Worm (Caenorhabditis elegans) whole organism, late embryonic: ENCODE measurements around the gene lig-4.

Experiments
- T23F11.4 ChIP-seq: fragments of 200-800 bp; sonication (Bioruptor generic); optimal IDR thresholded peaks from 2 replicates; lab custom pipeline; 2018; ENCODE audit warnings: mild to moderate bottlenecking, missing genetic modification characterization, missing compliant biosample characterization
- ceh-24 ChIP-seq: sonication (generic microtip); optimal IDR thresholded peaks from 2 replicates; lab custom pipeline; 2016; ENCODE audit warnings: mild to moderate bottlenecking, missing genetic modification characterization, missing compliant biosample characterization
- ceh-6 ChIP-seq: fragments of 200-800 bp; sonication (Bioruptor generic); optimal IDR thresholded peaks from 2 replicates; lab custom pipeline; 2018; ENCODE audit warnings: mild to moderate bottlenecking, missing genetic modification characterization, missing compliant biosample characterization
- che-1 ChIP-seq: sonication (generic microtip); optimal IDR thresholded peaks from 2 replicates; lab custom pipeline; 2016; ENCODE audit warnings: mild to moderate bottlenecking, missing genetic modification characterization, missing compliant biosample characterization
- fkh-10 ChIP-seq: fragments of 150-350 bp; optimal IDR thresholded peaks from 2 replicates; lab custom pipeline; 2014; ENCODE audit warnings: missing biosample characterization, missing genetic modification reagents, missing genetic modification characterization
- fkh-6 ChIP-seq: sonication (generic microtip); optimal IDR thresholded peaks from 2 replicates; lab custom pipeline; 2016; ENCODE audit warnings: missing genetic modification characterization, missing compliant biosample characterization
- gmeb-2 ChIP-seq: sonication (generic microtip); optimal IDR thresholded peaks from 2 replicates; lab custom pipeline; 2016; ENCODE audit warnings: missing genetic modification characterization, inconsistent platforms, missing compliant biosample characterization
- lim-6 ChIP-seq: sonication (generic microtip); optimal IDR thresholded peaks from 2 replicates; lab custom pipeline; 2016; ENCODE audit warnings: missing genetic modification characterization, missing compliant biosample characterization
- madf-2 ChIP-seq: sonication (generic microtip); optimal IDR thresholded peaks from 2 replicates; lab custom pipeline; 2017; ENCODE audit warnings: missing genetic modification characterization, missing compliant biosample characterization
- nhr-11 ChIP-seq: fragments of 150-350 bp; optimal IDR thresholded peaks from 2 replicates; lab custom pipeline; 2014; ENCODE audit warnings: missing biosample characterization, missing genetic modification characterization
- pax-1 ChIP-seq: fragments of 150-350 bp; optimal IDR thresholded peaks from 2 replicates; lab custom pipeline; 2014; ENCODE audit warnings: missing biosample characterization, missing genetic modification characterization
- rnt-1 ChIP-seq: sonication (generic microtip); optimal IDR thresholded peaks from 2 replicates; lab custom pipeline; 2016; ENCODE audit warnings: missing genetic modification characterization, missing compliant biosample characterization
- sdc-2 ChIP-seq: sonication (generic microtip); optimal IDR thresholded peaks from 2 replicates; lab custom pipeline; 2016; ENCODE audit warnings: missing genotype, missing genetic modification characterization, missing compliant biosample characterization
- sox-2 ChIP-seq: fragments of 200-800 bp; sonication (Bioruptor generic); IDR thresholded peaks from 2 replicates; pipeline ENCODE4 v1.3.6; 2022; ENCODE audit warnings: missing genetic modification reagents, missing genetic modification characterization, missing compliant biosample characterization
- syd-9 ChIP-seq: sonication (generic microtip); optimal IDR thresholded peaks from 2 replicates; lab custom pipeline; 2016; ENCODE audit warnings: mild to moderate bottlenecking, missing genetic modification characterization, moderate library complexity, missing compliant biosample characterization
- tbx-7 ChIP-seq: sonication (generic microtip); optimal IDR thresholded peaks from 2 replicates; lab custom pipeline; 2016; ENCODE audit warnings: missing genotype, missing genetic modification characterization, missing compliant biosample characterization
- unc-55 ChIP-seq: sonication (generic microtip); optimal IDR thresholded peaks from 2 replicates; lab custom pipeline; 2017; ENCODE audit warnings: missing biosample characterization, missing genetic modification reagents, missing genetic modification characterization

lig-4 gene

ce11 chrIII:7572781-7573400 lies 51.6 kb downstream of the lig-4 start, which contains the start of the genes rpl-9 and lpd-7 (continued):
- TF ChIP-seq sdc-2 (tag; lab: Kevin White, UChicago) (no peak), syd-9 (tag; lab: Kevin White, UChicago) (no peak), unc-55 (no peak), lim-6 (tag; lab: Kevin White, UChicago) (no peak), nhr-11 (tag; lab: Kevin White, UChicago) (no peak), tbx-7 (tag; lab: Kevin White, UChicago) (no peak), ceh-6 (GFP tag; lab: Kevin White, UChicago) (no peak), che-1 (tag; lab: Kevin White, UChicago) (no peak), sox-2 (GFP tag; lab: Robert Waterston, UW) (no peak), gmeb-2 (tag; lab: Kevin White, UChicago) (no peak), pax-1 (tag; lab: Kevin White, UChicago) (peak; percentile 46), fkh-10 (GFP tag; lab: Kevin White, UChicago) (no peak), madf-2 (tag; lab: Kevin White, UChicago) (no peak), T23F11.4 (no peak), fkh-6 (tag; lab: Kevin White, UChicago) (no peak), ceh-24 (tag; lab: Kevin White, UChicago) (no peak), rnt-1 (tag; lab: Kevin White, UChicago) (peak; percentile 24)
